Fruit fly (Drosophila melanogaster) whole organism, prepupa: ENCODE results near the gene CG11563.

Experiments
- CG10631 ChIP-seq: fragments of 200-800 bp; sonication (Bioruptor generic); optimal IDR thresholded peaks from 2 replicates; lab custom pipeline; 2016; ENCODE audit warnings: missing biosample characterization, missing genetic modification characterization
- CG10669 ChIP-seq: fragments of 200-800 bp; sonication (Bioruptor generic); optimal IDR thresholded peaks from 3 replicates; lab custom pipeline; 2018; ENCODE audit warnings: missing biosample characterization, mild to moderate bottlenecking, missing genetic modification characterization, moderate library complexity
- CG11294 ChIP-seq: fragments of 200-800 bp; sonication (Bioruptor generic); IDR thresholded peaks from 2 replicates; pipeline ENCODE4 v1.3.6; 2022; ENCODE audit warnings: missing biosample characterization, missing genetic modification characterization
- CG11762 ChIP-seq: fragments of 200-800 bp; sonication (Bioruptor generic); optimal IDR thresholded peaks from 3 replicates; lab custom pipeline; 2016; ENCODE audit warnings: missing biosample characterization, missing genetic modification characterization; ENCODE audit not compliant: insufficient read depth
- CG11902 ChIP-seq: fragments of 200-800 bp; sonication (Bioruptor generic); optimal IDR thresholded peaks from 3 replicates; lab custom pipeline; 2016; ENCODE audit warnings: missing biosample characterization, missing genetic modification characterization
- CG16779 ChIP-seq: fragments of 200-800 bp; sonication (Bioruptor generic); optimal IDR thresholded peaks from 3 replicates; lab custom pipeline; 2017; ENCODE audit warnings: missing biosample characterization, mild to moderate bottlenecking, missing genetic modification characterization
- CG3032 ChIP-seq: fragments of 200-800 bp; optimal IDR thresholded peaks from 2 replicates; lab custom pipeline; 2019; ENCODE audit warnings: missing biosample characterization, mild to moderate bottlenecking, missing genetic modification characterization, moderate library complexity
- CG34406 ChIP-seq: fragments of 200-800 bp; sonication (Bioruptor generic); optimal IDR thresholded peaks from 3 replicates; lab custom pipeline; 2016; ENCODE audit warnings: missing biosample characterization, missing genetic modification characterization
- CG3919 ChIP-seq: fragments of 200-800 bp; sonication (Bioruptor generic); optimal IDR thresholded peaks from 3 replicates; lab custom pipeline; 2016; ENCODE audit warnings: missing biosample characterization, missing genetic modification characterization
- CG4318 ChIP-seq: fragments of 200-800 bp; sonication (Bioruptor generic); optimal IDR thresholded peaks from 3 replicates; lab custom pipeline; 2017; ENCODE audit warnings: missing biosample characterization, mild to moderate bottlenecking, missing genetic modification characterization
- CG6163 ChIP-seq: fragments of 200-800 bp; sonication (Bioruptor generic); IDR thresholded peaks from 3 replicates; pipeline ENCODE4 v1.3.6; 2022; ENCODE audit warnings: missing biosample characterization, missing genetic modification characterization
- CG6792 ChIP-seq: fragments of 200-800 bp; sonication (Bioruptor generic); optimal IDR thresholded peaks from 3 replicates; lab custom pipeline; 2016; ENCODE audit warnings: missing biosample characterization, missing genetic modification characterization
- CG6808 ChIP-seq: fragments of 200-800 bp; sonication (Bioruptor generic); optimal IDR thresholded peaks from 3 replicates; lab custom pipeline; 2017; ENCODE audit warnings: missing biosample characterization, missing genetic modification characterization, mild to moderate bottlenecking, moderate library complexity, missing genetic modification reagents
- CG6854 ChIP-seq: fragments of 200-800 bp; sonication (Bioruptor generic); optimal IDR thresholded peaks from 2 replicates; lab custom pipeline; 2017; ENCODE audit warnings: missing biosample characterization, mild to moderate bottlenecking, missing genetic modification characterization
- CG8319 ChIP-seq: fragments of 200-800 bp; sonication (Bioruptor generic); optimal IDR thresholded peaks from 3 replicates; lab custom pipeline; 2016; ENCODE audit warnings: missing biosample characterization, missing genetic modification characterization
- CG9139 ChIP-seq: fragments of 200-800 bp; sonication (Bioruptor generic); optimal IDR thresholded peaks from 3 replicates; lab custom pipeline; 2017; ENCODE audit warnings: missing biosample characterization, mild to moderate bottlenecking, missing genetic modification characterization
- Eip75B ChIP-seq: fragments of 200-800 bp; sonication (Bioruptor generic); optimal IDR thresholded peaks from 3 replicates; lab custom pipeline; 2016; ENCODE audit warnings: missing biosample characterization, missing genetic modification characterization
- Eip93F ChIP-seq: fragments of 200-800 bp; sonication (Bioruptor generic); optimal IDR thresholded peaks from 2 replicates; lab custom pipeline; 2016; ENCODE audit warnings: missing biosample characterization, mild to moderate bottlenecking, missing genetic modification characterization
- Ets21C ChIP-seq: fragments of 200-800 bp; sonication (Bioruptor generic); optimal IDR thresholded peaks from 3 replicates; lab custom pipeline; 2016; ENCODE audit warnings: missing biosample characterization, missing genetic modification characterization
- Gug ChIP-seq: fragments of 200-800 bp; sonication (Bioruptor generic); IDR thresholded peaks from 2 replicates; pipeline ENCODE4 v1.3.6; 2022; ENCODE audit warnings: missing biosample characterization, missing genetic modification characterization
- Hr38 ChIP-seq: sonication (Bioruptor generic); optimal IDR thresholded peaks from 2 replicates; lab custom pipeline; 2016; ENCODE audit warnings: missing biosample characterization, missing genetic modification characterization
- Hr4 ChIP-seq: fragments of 200-800 bp; sonication (Bioruptor generic); optimal IDR thresholded peaks from 3 replicates; lab custom pipeline; 2016; ENCODE audit warnings: missing biosample characterization, missing genetic modification characterization
- Lpt ChIP-seq: fragments of 200-800 bp; sonication (Bioruptor generic); optimal IDR thresholded peaks from 3 replicates; lab custom pipeline; 2016; ENCODE audit warnings: missing biosample characterization, missing genetic modification characterization
- OdsH ChIP-seq: fragments of 200-800 bp; sonication (Bioruptor generic); optimal IDR thresholded peaks from 3 replicates; lab custom pipeline; 2016; ENCODE audit warnings: missing biosample characterization, missing genetic modification characterization
- Sox102F ChIP-seq: fragments of 200-800 bp; sonication (Bioruptor generic); optimal IDR thresholded peaks from 2 replicates; lab custom pipeline; 2016; ENCODE audit warnings: missing biosample characterization, mild to moderate bottlenecking, missing genetic modification characterization
- Sox14 ChIP-seq: fragments of 200-800 bp; sonication (Bioruptor generic); optimal IDR thresholded peaks from 3 replicates; lab custom pipeline; 2016; ENCODE audit warnings: missing biosample characterization, missing genetic modification characterization
- Sox15 ChIP-seq: fragments of 200-800 bp; sonication (Bioruptor generic); optimal IDR thresholded peaks from 3 replicates; lab custom pipeline; 2016; ENCODE audit warnings: missing biosample characterization, missing genetic modification characterization
- achi ChIP-seq: fragments of 200-800 bp; sonication (Bioruptor generic); optimal IDR thresholded peaks from 3 replicates; lab custom pipeline; 2016; ENCODE audit warnings: missing biosample characterization, missing genetic modification characterization
- acj6 ChIP-seq: fragments of 200-800 bp; sonication (Bioruptor generic); optimal IDR thresholded peaks from 3 replicates; lab custom pipeline; 2016; ENCODE audit warnings: missing biosample characterization, missing genetic modification characterization
- cyc ChIP-seq: fragments of 200-800 bp; sonication (Bioruptor generic); optimal IDR thresholded peaks from 3 replicates; lab custom pipeline; 2016; ENCODE audit warnings: missing biosample characterization, missing genetic modification characterization
- dac ChIP-seq: fragments of 200-800 bp; sonication (Bioruptor generic); optimal IDR thresholded peaks from 2 replicates; lab custom pipeline; 2017; ENCODE audit warnings: missing biosample characterization, mild to moderate bottlenecking, missing genetic modification characterization
- dsx ChIP-seq: fragments of 200-800 bp; optimal IDR thresholded peaks from 3 replicates; lab custom pipeline; 2019; ENCODE audit warnings: missing biosample characterization, mild to moderate bottlenecking, missing genetic modification characterization, moderate library complexity; ENCODE audit not compliant: poor library complexity, severe bottlenecking
- eg ChIP-seq: fragments of 200-800 bp; sonication (Bioruptor generic); IDR thresholded peaks from 3 replicates; pipeline ENCODE4 v1.3.6; 2022; ENCODE audit warnings: missing biosample characterization, missing genetic modification characterization
- esn ChIP-seq: fragments of 200-800 bp; sonication (Bioruptor generic); optimal IDR thresholded peaks from 2 replicates; lab custom pipeline; 2016; ENCODE audit warnings: missing biosample characterization, mild to moderate bottlenecking, missing genetic modification characterization, moderate library complexity
- fd85E ChIP-seq: fragments of 200-800 bp; sonication (Bioruptor generic); optimal IDR thresholded peaks from 3 replicates; lab custom pipeline; 2016; ENCODE audit warnings: missing biosample characterization, missing genetic modification characterization
- fkh ChIP-seq: fragments of 200-800 bp; sonication (Bioruptor generic); optimal IDR thresholded peaks from 3 replicates; lab custom pipeline; 2017; ENCODE audit warnings: missing biosample characterization, mild to moderate bottlenecking, missing genetic modification characterization, moderate library complexity
- lz ChIP-seq: fragments of 200-800 bp; sonication (Bioruptor generic); optimal IDR thresholded peaks from 3 replicates; lab custom pipeline; 2016; ENCODE audit warnings: missing biosample characterization, missing genetic modification characterization
- net ChIP-seq: fragments of 200-800 bp; sonication (Bioruptor generic); optimal IDR thresholded peaks from 3 replicates; lab custom pipeline; 2016; ENCODE audit warnings: missing biosample characterization, missing genetic modification characterization
- salr ChIP-seq, 2 experiments: fragments of 200-800 bp; sonication (Bioruptor generic); optimal IDR thresholded peaks; 3 replicates each; lab custom pipeline; 2016 to 2018; ENCODE audit warnings: missing biosample characterization in 2 of 2, missing genetic modification characterization in 2 of 2, mild to moderate bottlenecking in 1 of 2
- svp ChIP-seq: fragments of 200-800 bp; sonication (Bioruptor generic); peaks from one replicate; lab custom pipeline; 2016; ENCODE audit warnings: missing biosample characterization, missing genetic modification characterization
- topi ChIP-seq: fragments of 200-800 bp; sonication (Bioruptor generic); optimal IDR thresholded peaks from 3 replicates; lab custom pipeline; 2016; ENCODE audit warnings: missing biosample characterization, missing genetic modification characterization
- vri ChIP-seq: fragments of 200-800 bp; sonication (Bioruptor generic); optimal IDR thresholded peaks from 3 replicates; lab custom pipeline; 2016; ENCODE audit warnings: missing biosample characterization, mild to moderate bottlenecking, missing genetic modification characterization

Gene CG11563

DNA sequence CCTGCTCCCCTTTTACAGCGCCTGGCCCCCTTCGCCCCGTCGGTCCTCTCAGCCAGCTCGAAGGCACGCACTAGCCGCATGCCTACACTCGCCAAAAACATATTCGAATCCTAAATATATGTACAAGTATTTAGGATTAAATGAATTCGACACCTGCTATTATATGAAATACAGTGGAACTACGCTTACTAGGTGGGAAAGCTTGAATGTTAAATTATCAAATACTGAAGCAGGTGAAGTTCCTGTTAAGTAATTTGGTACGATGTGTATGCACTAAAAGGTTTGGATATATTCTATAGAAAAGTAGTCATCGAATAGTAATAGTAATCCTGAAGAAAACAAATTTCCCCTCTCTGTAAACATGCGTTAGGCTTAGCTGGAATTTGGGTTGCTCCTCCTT is 47.1 kb upstream of the CG11563 start (continued):
- TF ChIP-seq CG6808 (no peak), topi (no peak), Sox14 (GFP tag; lab: Kevin White, UChicago) (peak; percentile 29), CG10669 (GFP tag; lab: Kevin White, UChicago) (peak; percentile 15), svp (GFP tag; lab: Kevin White, UChicago) (no peak), CG6792 (GFP tag; lab: Kevin White, UChicago) (no peak), vri (GFP tag; lab: Kevin White, UChicago) (no peak), CG6854 (no peak), lz (GFP tag; lab: Kevin White, UChicago) (no peak), CG11294 (no peak), eg (no peak), CG34406 (no peak), Sox102F (no peak), Hr38 (no peak), OdsH (GFP tag; lab: Kevin White, UChicago) (peak; percentile 30), CG3032 (tag; lab: Kevin White, UChicago) (peak; percentile 18), fkh (GFP tag; lab: Kevin White, UChicago) (no peak), cyc (no peak), achi (GFP tag; lab: Kevin White, UChicago) (peak; percentile 51), CG3919 (GFP tag; lab: Kevin White, UChicago) (peak; percentile 57), salr (GFP tag; optimal IDR thresholded peaks at IDR 0.05; lab: Kevin White, UChicago) (peak in 1 of 2 experiments; percentile 73)

DNA sequence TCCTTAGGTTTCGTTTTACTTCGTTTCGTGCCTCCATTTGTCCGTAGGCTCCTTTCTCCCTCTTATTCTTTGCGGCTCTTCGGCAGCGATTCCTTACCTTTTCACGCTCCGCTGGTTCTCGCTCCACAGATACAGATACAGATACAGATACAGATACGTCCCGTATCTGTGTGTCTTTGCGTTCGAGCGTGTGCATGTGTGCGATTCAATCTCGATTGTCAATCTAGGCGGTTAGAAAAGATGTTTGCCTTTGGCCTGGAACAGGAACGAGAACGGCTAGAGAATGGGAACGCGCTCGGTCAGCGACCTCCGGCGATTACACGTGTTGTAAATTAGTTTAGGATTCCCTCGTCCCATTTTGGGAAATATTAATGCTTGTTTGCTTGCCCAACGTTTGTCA is 46.4 kb upstream of the CG11563 start:
- TF ChIP-seq Gug (GFP tag; lab: Robert Waterston, UW) (no peak), CG6808 (no peak), CG6163 (GFP tag; lab: Robert Waterston, UW) (0 out of 3 replicates have a peak, but pooled peaks have one; percentile 14), vri (GFP tag; lab: Kevin White, UChicago) (no peak), CG3032 (tag; lab: Kevin White, UChicago) (no peak)
- TF ChIP-seq, all 60 proteins: peak for 1

DNA sequence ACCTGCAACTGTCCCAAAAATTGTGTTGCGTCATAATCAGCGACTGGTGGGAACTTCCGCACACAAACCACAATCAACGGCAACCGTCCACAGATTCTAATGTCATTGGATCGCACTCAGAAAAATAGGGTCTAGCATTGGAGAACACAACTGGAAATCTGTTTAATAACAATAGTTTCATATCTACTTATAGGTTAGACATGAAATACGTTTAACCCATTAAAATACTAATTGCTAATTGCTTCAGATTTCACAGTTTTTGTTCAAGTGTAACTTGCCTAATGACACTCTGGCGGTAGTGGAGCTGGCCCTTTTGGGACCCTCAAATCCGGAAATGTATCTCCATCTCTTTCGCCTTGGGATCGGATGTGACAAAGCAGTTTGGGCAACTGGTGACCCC is 40.2 kb upstream of the CG11563 start:
- TF ChIP-seq acj6 (GFP tag; lab: Kevin White, UChicago), result no peak

DNA sequence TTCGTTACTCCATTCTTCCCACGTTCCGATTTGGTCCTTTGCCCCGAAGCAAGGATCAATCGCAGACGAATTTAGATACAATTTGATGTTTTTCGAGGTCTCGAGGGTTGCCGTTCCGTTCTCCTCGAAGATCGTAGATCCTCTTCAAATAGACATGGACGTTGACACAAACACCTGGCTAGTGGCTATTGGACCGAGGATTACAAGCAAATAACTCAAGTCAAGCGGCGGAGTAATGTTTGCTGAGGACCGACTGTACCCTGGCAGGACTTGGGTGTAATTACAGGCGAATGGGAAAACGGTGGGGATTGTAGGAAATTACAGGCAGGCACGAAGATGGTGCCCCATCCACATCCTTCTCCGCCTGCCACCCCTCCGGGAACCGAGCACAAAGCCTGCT is 39.2 kb upstream of the CG11563 start:
- TF ChIP-seq dsx (GFP tag; lab: Kevin White, UChicago) (no peak), vri (GFP tag; lab: Kevin White, UChicago) (no peak), Sox15 (GFP tag; lab: Kevin White, UChicago) (no peak), Ets21C (GFP tag; lab: Kevin White, UChicago) (no peak), svp (GFP tag; lab: Kevin White, UChicago) (no peak), CG3032 (tag; lab: Kevin White, UChicago) (no peak), Eip75B (no peak), acj6 (GFP tag; lab: Kevin White, UChicago) (no peak), CG4318 (no peak), CG10631 (GFP tag; lab: Kevin White, UChicago) (no peak), CG6163 (GFP tag; lab: Robert Waterston, UW) (no peak), Hr38 (no peak), eg (no peak), CG11294 (no peak), dac (GFP tag; lab: Kevin White, UChicago) (no peak), topi (no peak)

DNA sequence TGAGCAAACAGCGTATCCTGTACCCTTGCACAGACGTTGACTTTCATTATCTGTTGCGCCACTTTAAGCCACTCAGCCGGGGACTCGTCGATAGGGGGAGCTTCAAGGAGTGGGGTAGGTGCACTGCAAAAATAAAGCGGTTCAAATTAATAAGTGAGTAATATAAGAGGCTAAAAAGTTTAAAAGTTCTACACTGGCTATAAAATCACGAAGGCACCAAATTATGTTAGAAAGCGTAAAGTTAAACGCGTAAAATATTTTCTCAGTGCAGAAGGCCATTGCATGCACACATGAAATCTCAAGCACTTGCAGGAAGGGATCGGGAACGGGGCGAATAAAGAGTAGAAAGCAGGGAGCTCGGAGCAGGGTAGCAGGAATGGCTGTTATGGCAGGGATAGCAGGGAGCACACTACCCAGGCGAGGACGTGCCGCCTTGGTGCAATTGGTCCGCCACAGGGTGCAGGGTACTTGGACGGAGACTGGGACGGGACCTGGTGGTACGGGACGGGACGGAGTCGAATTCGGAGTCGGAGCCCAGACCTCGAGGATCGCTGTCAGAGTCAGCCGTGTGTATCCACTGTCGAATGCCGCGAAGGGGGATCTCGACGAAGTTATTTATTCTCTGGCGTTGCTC is 38.6 kb upstream of the CG11563 start:
- peak; percentile 88 for TF ChIP-seq Eip93F (GFP tag; lab: Kevin White, UChicago)
- TF ChIP-seq Hr4 (GFP tag; lab: Kevin White, UChicago), result peak; percentile 53
- peak; percentile 65 for TF ChIP-seq net (GFP tag; lab: Kevin White, UChicago)
- TF ChIP-seq CG11762 (GFP tag; lab: Kevin White, UChicago), result peak; percentile 57
- peak; percentile 80 for TF ChIP-seq CG8319 (GFP tag; lab: Kevin White, UChicago)
- TF ChIP-seq CG6854, result peak; percentile 77
- peak; percentile 86 for TF ChIP-seq acj6 (GFP tag; lab: Kevin White, UChicago)
- TF ChIP-seq CG10669 (GFP tag; lab: Kevin White, UChicago), result peak; percentile 92
- peak; percentile 57 for TF ChIP-seq Gug (GFP tag; lab: Robert Waterston, UW)
- TF ChIP-seq CG11294, result no peak
- peak; percentile 84 for TF ChIP-seq CG11902 (GFP tag; lab: Kevin White, UChicago)
- peak; percentile 45 for TF ChIP-seq fd85E (GFP tag; lab: Kevin White, UChicago)
- TF ChIP-seq CG9139, result peak; percentile 87
- TF ChIP-seq Hr38, result no peak
- no peak for TF ChIP-seq dac (GFP tag; lab: Kevin White, UChicago)
- TF ChIP-seq CG34406, result peak; percentile 82
- TF ChIP-seq esn (GFP tag; lab: Kevin White, UChicago), result peak; percentile 95
- peak; percentile 46 for TF ChIP-seq Lpt
- TF ChIP-seq OdsH (GFP tag; lab: Kevin White, UChicago), result peak; percentile 86
- peak; percentile 60 for TF ChIP-seq CG16779 (tag; lab: Kevin White, UChicago)
- peak; percentile 95 for TF ChIP-seq topi
- peak; percentile 89 for TF ChIP-seq CG10631 (GFP tag; lab: Kevin White, UChicago)
